Worm (Caenorhabditis elegans): Measurements from ENCODE around the gene scav-2.

ce11 chrIII:13544593-13544992 lies 10.5 kb downstream of the scav-2 start:
- TF ChIP-seq dao-5 (tag; optimal IDR thresholded peaks at IDR 0.05) = no peak
- TF ChIP-seq him-1 (tag; optimal IDR thresholded peaks at IDR 0.05) = no peak
- TF ChIP-seq W03F9.2 (tag; optimal IDR thresholded peaks at IDR 0.05) = no peak

Data from whole organism, L4/young adult.